Worm (Caenorhabditis elegans): ENCODE results near the gene T11F9.22.
A peak's percentile ranks its signal among the peaks of the same experiment; 100 is the strongest.
"Not testable (repeated sequence)": the region's sequence is repeated elsewhere in the genome, so short reads cannot be mapped to it uniquely, and the experiment has no call there.

- peak; percentile 12 for TF ChIP-seq lin-13 (tag; optimal IDR thresholded peaks at IDR 0.05)
- peak; percentile 31 for TF ChIP-seq lsy-2 (tag; optimal IDR thresholded peaks at IDR 0.05)
- not testable (repeated sequence) for TF ChIP-seq ztf-11 (tag; optimal IDR thresholded peaks at IDR 0.05); mab-5 (tag; optimal IDR thresholded peaks at IDR 0.05); unc-62 (GFP tag; optimal IDR thresholded peaks at IDR 0.05); sem-2 (GFP tag; optimal IDR thresholded peaks at IDR 0.05); nhr-12 (tag; optimal IDR thresholded peaks at IDR 0.05); ceh-39 (tag; optimal IDR thresholded peaks at IDR 0.05); pha-4 (tag; optimal IDR thresholded peaks at IDR 0.05); snpc-4 (tag; optimal IDR thresholded peaks at IDR 0.05); bed-3 (GFP tag; optimal IDR thresholded peaks at IDR 0.05); unc-120 (tag; optimal IDR thresholded peaks at IDR 0.05; ENCODE audit: poor library complexity, severe bottlenecking)
- TF ChIP-seq ces-1 (GFP tag; optimal IDR thresholded peaks at IDR 0.05) = peak; percentile 68
Observed at ce11 chrV:11504853-11505397, 25.4 kb downstream of the T11F9.22 start, which contains the start of the genes C55A6.1 and C55A6.10.

Data from whole organism, mixed stage, embryonic.